Fruit fly (Drosophila melanogaster) whole organism, embryonic: ENCODE data around the gene hyd.

Source experiments
- Abd-B ChIP-seq: fragments of 200-800 bp; sonication (Bioruptor generic); optimal IDR thresholded peaks from 2 replicates; lab custom pipeline; 2018; ENCODE audit warnings: missing biosample characterization, mild to moderate bottlenecking, missing genetic modification characterization, moderate library complexity
- Awh ChIP-seq: fragments of 200-800 bp; sonication (Bioruptor generic); IDR thresholded peaks from 2 replicates; pipeline ENCODE4, ENCODE4 v1.3.6; 2022; ENCODE audit warnings: missing biosample characterization, missing genetic modification characterization
- Bgb ChIP-seq: fragments of 200-800 bp; sonication (Bioruptor generic); IDR thresholded peaks from 2 replicates; pipeline ENCODE4 v1.3.6; 2022; ENCODE audit warnings: missing biosample characterization, missing genetic modification characterization; ENCODE audit not compliant: partially characterized antibody
- Blimp-1 ChIP-seq: fragments of 200-800 bp; sonication (Bioruptor generic); optimal IDR thresholded peaks from 3 replicates; lab custom pipeline; 2018; ENCODE audit warnings: missing biosample characterization, missing genetic modification characterization, mild to moderate bottlenecking, moderate library complexity, missing genetic modification reagents
- CG12769 ChIP-seq: fragments of 200-800 bp; sonication (Bioruptor generic); optimal IDR thresholded peaks from 2 replicates; lab custom pipeline; 2019; ENCODE audit warnings: missing biosample characterization, mild to moderate bottlenecking, missing genetic modification characterization, moderate library complexity
- CG13424 ChIP-seq: fragments of 200-800 bp; sonication (Bioruptor generic); optimal IDR thresholded peaks from 2 replicates; lab custom pipeline; 2019; ENCODE audit warnings: missing biosample characterization, mild to moderate bottlenecking, missing genetic modification characterization, moderate library complexity
- CG13624 ChIP-seq: fragments of 200-800 bp; sonication (Bioruptor generic); optimal IDR thresholded peaks from 2 replicates; lab custom pipeline; 2016; ENCODE audit warnings: missing biosample characterization, missing genetic modification characterization
- CG14441 ChIP-seq: fragments of 200-800 bp; sonication (Bioruptor generic); IDR thresholded peaks from 2 replicates; pipeline ENCODE4 v1.3.6; 2022; ENCODE audit warnings: missing biosample characterization, missing genetic modification characterization
- CG16779 ChIP-seq: fragments of 200-800 bp; sonication (Bioruptor generic); IDR thresholded peaks from 2 replicates; pipeline ENCODE4 v1.3.6; 2022; ENCODE audit warnings: missing biosample characterization, missing genetic modification characterization
- CG2875 ChIP-seq: fragments of 200-800 bp; sonication (Bioruptor generic); optimal IDR thresholded peaks from 2 replicates; lab custom pipeline; 2017; ENCODE audit warnings: missing biosample characterization, mild to moderate bottlenecking, missing genetic modification characterization, missing genetic modification reagents
- CG32532 ChIP-seq: fragments of 200-800 bp; sonication (Bioruptor generic); IDR thresholded peaks from 2 replicates; pipeline ENCODE4 v1.3.6; 2022; ENCODE audit warnings: missing biosample characterization, missing genetic modification characterization
- CG34224 ChIP-seq: fragments of 200-800 bp; sonication (Bioruptor generic); IDR thresholded peaks from 3 replicates; pipeline ENCODE4 v1.3.6; 2022; ENCODE audit warnings: missing biosample characterization, missing genetic modification characterization; ENCODE audit not compliant: partially characterized antibody
- CG4282 ChIP-seq: fragments of 200-800 bp; sonication (Bioruptor generic); optimal IDR thresholded peaks from 2 replicates; lab custom pipeline; 2016; ENCODE audit warnings: missing biosample characterization, missing genetic modification characterization
- CG4424 ChIP-seq: fragments of 200-800 bp; sonication (Bioruptor generic); optimal IDR thresholded peaks from 3 replicates; lab custom pipeline; 2016; ENCODE audit warnings: missing biosample characterization, missing genetic modification characterization
- CG5180 ChIP-seq: fragments of 200-800 bp; sonication (Bioruptor generic); optimal IDR thresholded peaks from 3 replicates; lab custom pipeline; 2017; ENCODE audit warnings: missing biosample characterization, missing genetic modification characterization, mild to moderate bottlenecking, moderate library complexity, missing genetic modification reagents
- CG7372 ChIP-seq: fragments of 200-800 bp; sonication (Bioruptor generic); IDR thresholded peaks from 2 replicates; pipeline ENCODE4 v1.3.6; 2022; ENCODE audit warnings: missing biosample characterization, missing genetic modification characterization
- CG8944 ChIP-seq: fragments of 200-800 bp; sonication (Bioruptor generic); optimal IDR thresholded peaks from 3 replicates; lab custom pipeline; 2016; ENCODE audit warnings: missing biosample characterization, missing genetic modification characterization
- CkIIα-i1 ChIP-seq: fragments of 200-800 bp; sonication (Bioruptor generic); IDR thresholded peaks from 2 replicates; pipeline ENCODE4 v1.3.6; 2022; ENCODE audit warnings: missing biosample characterization, missing genetic modification characterization
- Dfd ChIP-seq, 2 experiments: fragments of >200 bp; optimal IDR thresholded peaks; 2 replicates each; lab custom pipeline; 2017; ENCODE audit warnings: missing biosample characterization in 2 of 2, missing genetic modification characterization in 2 of 2
- Hmr ChIP-seq: fragments of 200-800 bp; sonication (Bioruptor generic); optimal IDR thresholded peaks from 3 replicates; lab custom pipeline; 2017; ENCODE audit warnings: mild to moderate bottlenecking, missing biosample characterization, missing genetic modification reagents, missing genetic modification characterization
- Med ChIP-seq: fragments of 200-800 bp; sonication (Bioruptor generic); peaks from one replicate; lab custom pipeline; 2016; ENCODE audit warnings: missing biosample characterization, missing genetic modification characterization, mild to moderate bottlenecking, inconsistent platforms, moderate library complexity
- Pdp1 ChIP-seq, 2 experiments: fragments of 200-800 bp; sonication (Bioruptor generic); optimal IDR thresholded peaks; 3 replicates each; lab custom pipeline; 2016; ENCODE audit warnings: missing biosample characterization in 2 of 2, missing genetic modification characterization in 2 of 2, mild to moderate bottlenecking in 1 of 2, moderate library complexity in 1 of 2
- Poxn ChIP-seq: fragments of 200-800 bp; sonication (Bioruptor generic); IDR thresholded peaks from 2 replicates; pipeline ENCODE4 v1.3.6; 2022; ENCODE audit warnings: missing biosample characterization, missing genetic modification characterization
- Rfx ChIP-seq: fragments of 200-800 bp; sonication (Bioruptor generic); IDR thresholded peaks from 2 replicates; pipeline ENCODE4 v1.3.6; 2022; ENCODE audit warnings: missing biosample characterization, missing genetic modification characterization
- Stat92E ChIP-seq, 3 experiments: fragments of >200 bp in 2 of 3; fragments of 200-800 bp in 1 of 3; sonication (Bioruptor generic) in 1 of 3; optimal IDR thresholded peaks; 2 replicates each; lab custom pipeline; 2017 to 2019; ENCODE audit warnings: missing biosample characterization in 3 of 3, missing genetic modification characterization in 3 of 3, mild to moderate bottlenecking in 1 of 3, moderate library complexity in 1 of 3
- TFAM ChIP-seq: fragments of 200-800 bp; sonication (Bioruptor generic); optimal IDR thresholded peaks from 2 replicates; lab custom pipeline; 2017; ENCODE audit warnings: missing biosample characterization, missing genetic modification characterization, inconsistent platforms
- Trl ChIP-seq, 3 experiments: fragments of >200 bp in 2 of 3; fragments of 200-800 bp in 1 of 3; sonication (Bioruptor generic) in 1 of 3; optimal IDR thresholded peaks; 2 replicates in 1 of 3; 3 replicates in 2 of 3; lab custom pipeline; 2016 to 2017; ENCODE audit warnings: missing biosample characterization in 1 of 3, missing genetic modification characterization in 1 of 3
- Vsx1 ChIP-seq: fragments of 200-800 bp; sonication (Bioruptor generic); optimal IDR thresholded peaks from 2 replicates; lab custom pipeline; 2017; ENCODE audit warnings: missing biosample characterization, mild to moderate bottlenecking, missing genetic modification characterization, missing genetic modification reagents
- ash1 ChIP-seq: fragments of 200-800 bp; sonication (Bioruptor generic); optimal IDR thresholded peaks from 2 replicates; lab custom pipeline; 2018; ENCODE audit warnings: missing biosample characterization, mild to moderate bottlenecking, missing genetic modification characterization
- chif ChIP-seq, 2 experiments: fragments of 200-800 bp; sonication (Bioruptor generic); optimal IDR thresholded peaks; 3 replicates each; lab custom pipeline; 2016; ENCODE audit warnings: missing biosample characterization in 2 of 2, missing genetic modification characterization in 2 of 2
- chinmo ChIP-seq: fragments of 200-800 bp; sonication (Bioruptor generic); IDR thresholded peaks from 4 replicates; pipeline ENCODE4 v1.3.6; 2022; ENCODE audit warnings: missing biosample characterization, missing genetic modification characterization; ENCODE audit not compliant: partially characterized antibody
- da ChIP-seq: fragments of 200-800 bp; sonication (Bioruptor generic); optimal IDR thresholded peaks from 2 replicates; lab custom pipeline; 2016; ENCODE audit warnings: missing biosample characterization, missing genetic modification characterization
- exex ChIP-seq: fragments of 200-800 bp; sonication (Bioruptor generic); optimal IDR thresholded peaks from 4 replicates; lab custom pipeline; 2018; ENCODE audit warnings: missing biosample characterization, mild to moderate bottlenecking, missing genetic modification characterization, moderate library complexity
- ftz-f1 ChIP-seq: fragments of 200-800 bp; sonication (Bioruptor generic); optimal IDR thresholded peaks from 2 replicates; lab custom pipeline; 2016; ENCODE audit warnings: missing biosample characterization, missing genetic modification characterization
- fu2 ChIP-seq: fragments of 200-800 bp; sonication (Bioruptor generic); optimal IDR thresholded peaks from 2 replicates; lab custom pipeline; 2016; ENCODE audit warnings: missing biosample characterization, missing genetic modification characterization
- hbn ChIP-seq: fragments of 200-800 bp; sonication (Bioruptor generic); IDR thresholded peaks from 2 replicates; pipeline ENCODE4 v1.3.6; 2022; ENCODE audit warnings: missing biosample characterization, missing genetic modification characterization; ENCODE audit not compliant: partially characterized antibody
- lbe ChIP-seq: fragments of 200-800 bp; sonication (Bioruptor generic); optimal IDR thresholded peaks from 2 replicates; lab custom pipeline; 2016; ENCODE audit warnings: missing biosample characterization, mild to moderate bottlenecking, missing genetic modification characterization
- nau ChIP-seq: fragments of 200-800 bp; sonication (Bioruptor generic); optimal IDR thresholded peaks from 3 replicates; lab custom pipeline; 2017; ENCODE audit warnings: missing biosample characterization, mild to moderate bottlenecking, missing genetic modification characterization, missing genetic modification reagents
- nom ChIP-seq: fragments of 200-800 bp; sonication (Bioruptor generic); optimal IDR thresholded peaks from 2 replicates; lab custom pipeline; 2017; ENCODE audit warnings: missing biosample characterization, missing genetic modification characterization, mild to moderate bottlenecking, moderate library complexity, missing genetic modification reagents
- pfk ChIP-seq: fragments of 200-800 bp; sonication (Bioruptor generic); optimal IDR thresholded peaks from 2 replicates; lab custom pipeline; 2018; ENCODE audit warnings: missing biosample characterization, mild to moderate bottlenecking, missing genetic modification characterization, moderate library complexity
- rib ChIP-seq: fragments of 200-800 bp; sonication (Bioruptor generic); IDR thresholded peaks from 2 replicates; pipeline ENCODE4 v1.3.6; 2022; ENCODE audit warnings: missing biosample characterization, missing genetic modification characterization
- sd ChIP-seq: fragments of 200-800 bp; sonication (Bioruptor generic); optimal IDR thresholded peaks from 3 replicates; lab custom pipeline; 2018; ENCODE audit warnings: missing biosample characterization, mild to moderate bottlenecking, missing genetic modification characterization, moderate library complexity
- shn ChIP-seq: fragments of 200-800 bp; sonication (Bioruptor generic); optimal IDR thresholded peaks from 3 replicates; lab custom pipeline; 2016; ENCODE audit warnings: missing biosample characterization, missing genetic modification characterization
- vnd ChIP-seq: fragments of 200-800 bp; sonication (Bioruptor generic); IDR thresholded peaks from 3 replicates; pipeline ENCODE4 v1.3.6; 2022; ENCODE audit warnings: missing biosample characterization, missing genetic modification characterization; ENCODE audit not compliant: partially characterized antibody
- zfh2 ChIP-seq: fragments of 200-800 bp; sonication (Bioruptor generic); optimal IDR thresholded peaks from 2 replicates; lab custom pipeline; 2016; ENCODE audit warnings: missing biosample characterization, missing genetic modification characterization

The hyd gene

DNA sequence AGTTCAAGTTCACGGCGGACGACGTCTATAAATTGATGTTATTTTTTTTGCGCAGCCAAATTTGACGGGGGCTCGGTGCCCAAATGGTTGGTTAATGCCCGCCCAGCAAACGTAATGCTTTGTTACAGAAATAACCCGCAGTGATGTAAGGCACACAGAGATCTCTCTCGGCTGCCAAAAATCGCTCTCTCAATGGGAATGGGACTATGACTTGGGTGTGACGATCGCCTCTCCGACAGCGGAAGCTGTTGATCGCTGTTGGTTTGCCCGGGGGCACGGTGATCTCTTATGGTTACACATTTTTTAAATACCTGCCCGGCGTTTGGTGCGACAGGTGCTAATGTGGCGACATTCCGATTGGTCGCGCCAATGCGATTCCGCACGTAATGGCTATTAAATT, 44.7 kb upstream of the hyd start (continued):
- no peak for TF ChIP-seq Abd-B (GFP tag; lab: Kevin White, UChicago)
- peak; percentile 30 for TF ChIP-seq CG13624 (GFP tag; lab: Kevin White, UChicago)
- peak; percentile 37 for TF ChIP-seq ftz-f1 (GFP tag; lab: Kevin White, UChicago)
- TF ChIP-seq lbe (GFP tag; lab: Kevin White, UChicago), result no peak
- peak; percentile 98 for TF ChIP-seq sd (tag; lab: Kevin White, UChicago)
- no peak for TF ChIP-seq chif (GFP tag; optimal IDR thresholded peaks at IDR 0.05; lab: Kevin White, UChicago)
- no peak for TF ChIP-seq fu2 (GFP tag; lab: Kevin White, UChicago)
- TF ChIP-seq CkIIα-i1 (GFP tag; lab: Robert Waterston, UW), result no peak
- peak; percentile 86; the same call in 3 of the 4 replicates for TF ChIP-seq chinmo (GFP tag; lab: Robert Waterston, UW)
- TF ChIP-seq CG4424 (GFP tag; lab: Kevin White, UChicago), result no peak
- TF ChIP-seq Pdp1 (GFP tag; optimal IDR thresholded peaks at IDR 0.05; lab: Kevin White, UChicago), result peak in 1 of 2 experiments; percentile 97
- peak; percentile 80 for TF ChIP-seq CG12769 (tag; lab: Kevin White, UChicago)
- TF ChIP-seq CG4282 (GFP tag; lab: Kevin White, UChicago), result no peak
- TF ChIP-seq ash1 (GFP tag; lab: Kevin White, UChicago), result no peak
- peak; percentile 51 for TF ChIP-seq Med (GFP tag; lab: Kevin White, UChicago)
- no peak for TF ChIP-seq nom
- TF ChIP-seq CG14441 (GFP tag; lab: Robert Waterston, UW), result no peak
- TF ChIP-seq CG7372 (GFP tag; lab: Robert Waterston, UW), result no peak
- TF ChIP-seq CG34224 (GFP tag; lab: Robert Waterston, UW), result 0 out of 3 replicates have a peak, but pooled peaks have one; percentile 26
- no peak for TF ChIP-seq pfk
- TF ChIP-seq da, result no peak
- TF ChIP-seq hbn (GFP tag; lab: Robert Waterston, UW), result no peak
- TF ChIP-seq CG13424 (tag; lab: Kevin White, UChicago), result no peak
- TF ChIP-seq Blimp-1 (GFP tag; lab: Kevin White, UChicago), result no peak
- no peak for TF ChIP-seq Hmr (GFP tag; lab: Kevin White, UChicago)
- no peak for TF ChIP-seq Vsx1 (GFP tag; lab: Kevin White, UChicago)
- TF ChIP-seq Bgb (GFP tag; lab: Robert Waterston, UW), result no peak
- TF ChIP-seq exex (tag; lab: Kevin White, UChicago), result no peak
- TF ChIP-seq CG16779 (GFP tag; lab: Robert Waterston, UW), result no peak
- TF ChIP-seq CG32532 (GFP tag; lab: Robert Waterston, UW), result 0 out of 2 replicates have a peak, but pooled peaks have one; percentile 24
- 0 out of 2 replicates have a peak, but pooled peaks have one; percentile 33 for TF ChIP-seq rib (GFP tag; lab: Robert Waterston, UW)
- TF ChIP-seq vnd, result no peak
- peak in 1 of 2 experiments; percentile 56 for TF ChIP-seq Trl (optimal IDR thresholded peaks at IDR 0.05; lab: Kevin White, UChicago)
- TF ChIP-seq Trl (GFP tag; optimal IDR thresholded peaks at IDR 0.05; lab: Kevin White, UChicago), result no peak
- no peak for TF ChIP-seq CG8944 (GFP tag; lab: Kevin White, UChicago)
- TF ChIP-seq Awh (GFP tag; lab: Robert Waterston, UW), result no peak
- no peak for TF ChIP-seq CG5180
- no peak for TF ChIP-seq zfh2
- TF ChIP-seq nau (GFP tag; lab: Kevin White, UChicago), result peak; percentile 30
- TF ChIP-seq TFAM, result no peak
- no peak for TF ChIP-seq Dfd (GFP tag; optimal IDR thresholded peaks at IDR 0.05; lab: Kevin White, UChicago)
- no peak for TF ChIP-seq shn
- TF ChIP-seq Poxn (GFP tag; lab: Robert Waterston, UW), result no peak
- TF ChIP-seq Rfx (GFP tag; lab: Robert Waterston, UW), result peak; percentile 27; the same call in 1 of the 2 replicates
- TF ChIP-seq CG2875 (GFP tag; lab: Kevin White, UChicago), result no peak
- no peak for TF ChIP-seq Stat92E (GFP tag; optimal IDR thresholded peaks at IDR 0.05; lab: Kevin White, UChicago)
